Worm (Caenorhabditis elegans) whole organism, L3 larva: ENCODE results near the gene snpc-1.2.

ENCODE experiments used
- R02D3.7 ChIP-seq: fragments of 150-350 bp; optimal IDR thresholded peaks from 2 replicates; lab custom pipeline; 2014; ENCODE audit warnings: missing biosample characterization, missing genetic modification characterization
- ZK546.5 ChIP-seq: sonication (generic microtip); optimal IDR thresholded peaks from 2 replicates; lab custom pipeline; 2017; ENCODE audit warnings: missing biosample characterization, missing genetic modification characterization
- aly-2 ChIP-seq: fragments of 150-350 bp; optimal IDR thresholded peaks from 2 replicates; lab custom pipeline; 2014; ENCODE audit warnings: missing biosample characterization, missing genetic modification characterization
- ceh-16 ChIP-seq: sonication (generic microtip); optimal IDR thresholded peaks from 2 replicates; lab custom pipeline; 2017; ENCODE audit warnings: missing biosample characterization, missing genetic modification characterization
- ceh-28 ChIP-seq: fragments of 150-350 bp; optimal IDR thresholded peaks from 2 replicates; lab custom pipeline; 2014; ENCODE audit warnings: missing biosample characterization, missing genetic modification reagents, missing genetic modification characterization
- ceh-82 ChIP-seq: fragments of 150-350 bp; optimal IDR thresholded peaks from 2 replicates; lab custom pipeline; 2014; ENCODE audit warnings: missing biosample characterization, missing genetic modification characterization
- ceh-9 ChIP-seq: sonication (generic microtip); optimal IDR thresholded peaks from 2 replicates; lab custom pipeline; 2018; ENCODE audit warnings: missing biosample characterization, missing genetic modification characterization
- daf-12 ChIP-seq: fragments of 150-350 bp; optimal IDR thresholded peaks from 2 replicates; lab custom pipeline; 2014; ENCODE audit warnings: missing biosample characterization, missing genetic modification reagents, missing genetic modification characterization
- egl-5 ChIP-seq: fragments of 150-350 bp; optimal IDR thresholded peaks from 2 replicates; lab custom pipeline; 2017; ENCODE audit warnings: missing biosample characterization, missing genetic modification reagents, missing genetic modification characterization, inconsistent platforms
- elt-1 ChIP-seq: fragments of 150-350 bp; optimal IDR thresholded peaks from 2 replicates; lab custom pipeline; 2014; ENCODE audit warnings: missing biosample characterization, missing genetic modification characterization
- elt-2 ChIP-seq: sonication (generic microtip); optimal IDR thresholded peaks from 2 replicates; lab custom pipeline; 2016; ENCODE audit warnings: missing genetic modification reagents, mild to moderate bottlenecking, missing genetic modification characterization, missing compliant biosample characterization
- elt-3 ChIP-seq, 3 experiments: fragments of 150-350 bp in 1 of 3; sonication (generic microtip) in 2 of 3; optimal IDR thresholded peaks; 2 replicates in 2 of 3; 4 replicates in 1 of 3; lab custom pipeline; 2014 to 2017; ENCODE audit warnings: missing biosample characterization in 3 of 3, missing genetic modification characterization in 3 of 3
- fkh-10 ChIP-seq: sonication (generic microtip); optimal IDR thresholded peaks from 2 replicates; lab custom pipeline; 2017; ENCODE audit warnings: missing biosample characterization, missing genetic modification reagents, missing genetic modification characterization
- fkh-2 ChIP-seq: fragments of 150-350 bp; optimal IDR thresholded peaks from 2 replicates; lab custom pipeline; 2014; ENCODE audit warnings: missing biosample characterization, missing genetic modification reagents, missing genetic modification characterization
- hmg-11 ChIP-seq: sonication (generic microtip); optimal IDR thresholded peaks from 2 replicates; lab custom pipeline; 2016; ENCODE audit warnings: missing genetic modification characterization, missing compliant biosample characterization
- jun-1 ChIP-seq: fragments of 150-350 bp; optimal IDR thresholded peaks from 2 replicates; lab custom pipeline; 2014; ENCODE audit warnings: missing biosample characterization, missing genetic modification reagents, missing genetic modification characterization
- lin-15B ChIP-seq: fragments of 150-350 bp; optimal IDR thresholded peaks from 2 replicates; lab custom pipeline; 2014; ENCODE audit warnings: missing biosample characterization, missing genetic modification characterization
- lsy-12 ChIP-seq: sonication (generic microtip); optimal IDR thresholded peaks from 2 replicates; lab custom pipeline; 2016; ENCODE audit warnings: mild to moderate bottlenecking, missing genetic modification characterization, missing compliant biosample characterization
- mdl-1 ChIP-seq: fragments of 150-350 bp; optimal IDR thresholded peaks from 2 replicates; lab custom pipeline; 2014; ENCODE audit warnings: missing biosample characterization, missing genetic modification characterization
- mml-1 ChIP-seq: fragments of 150-350 bp; sonication (generic microtip); optimal IDR thresholded peaks from 3 replicates; lab custom pipeline; 2014; ENCODE audit warnings: missing biosample characterization, missing genetic modification characterization
- nfya-1 ChIP-seq: sonication (generic microtip); optimal IDR thresholded peaks from 2 replicates; lab custom pipeline; 2017; ENCODE audit warnings: missing genetic modification characterization, mild to moderate bottlenecking, missing compliant biosample characterization, antibody characterized with exemption, moderate library complexity; ENCODE audit not compliant: insufficient read depth
- nhr-11 ChIP-seq: fragments of 150-350 bp; optimal IDR thresholded peaks from 2 replicates; lab custom pipeline; 2014; ENCODE audit warnings: missing biosample characterization, missing genetic modification characterization
- nhr-12 ChIP-seq: fragments of 150-350 bp; optimal IDR thresholded peaks from 2 replicates; lab custom pipeline; 2014; ENCODE audit warnings: missing biosample characterization, missing genetic modification characterization
- nhr-23 ChIP-seq: fragments of 150-350 bp; optimal IDR thresholded peaks from 2 replicates; lab custom pipeline; 2014; ENCODE audit warnings: missing biosample characterization, missing genetic modification reagents, missing genetic modification characterization
- nhr-237 ChIP-seq: fragments of 150-350 bp; optimal IDR thresholded peaks from 2 replicates; lab custom pipeline; 2014; ENCODE audit warnings: missing biosample characterization, missing genetic modification characterization
- nhr-25 ChIP-seq: sonication (generic microtip); optimal IDR thresholded peaks from 2 replicates; lab custom pipeline; 2017; ENCODE audit warnings: missing biosample characterization, missing genetic modification characterization
- nhr-28 ChIP-seq: fragments of 150-350 bp; optimal IDR thresholded peaks from 2 replicates; lab custom pipeline; 2014; ENCODE audit warnings: missing biosample characterization, missing genetic modification characterization
- nhr-43 ChIP-seq: sonication (generic microtip); optimal IDR thresholded peaks from 2 replicates; lab custom pipeline; 2016; ENCODE audit warnings: mild to moderate bottlenecking, missing genetic modification characterization, missing compliant biosample characterization; ENCODE audit not compliant: poor library complexity, severe bottlenecking
- nhr-67 ChIP-seq: fragments of 150-350 bp; optimal IDR thresholded peaks from 2 replicates; lab custom pipeline; 2014; ENCODE audit warnings: missing biosample characterization, missing genetic modification characterization
- nhr-76 ChIP-seq: fragments of 150-350 bp; sonication (generic microtip); optimal IDR thresholded peaks from 5 replicates; lab custom pipeline; 2014; ENCODE audit warnings: missing biosample characterization, missing genetic modification characterization
- pha-4 ChIP-seq: fragments of 150-350 bp; optimal IDR thresholded peaks from 2 replicates; lab custom pipeline; 2014; ENCODE audit warnings: missing biosample characterization, missing genetic modification reagents, missing genetic modification characterization
- pqm-1 ChIP-seq: fragments of 150-350 bp; optimal IDR thresholded peaks from 2 replicates; lab custom pipeline; 2017; ENCODE audit warnings: missing biosample characterization, missing genetic modification characterization, inconsistent platforms
- sea-2 ChIP-seq: fragments of 150-350 bp; sonication (generic microtip); optimal IDR thresholded peaks from 4 replicates; lab custom pipeline; 2014; ENCODE audit warnings: missing biosample characterization, missing genetic modification reagents, missing genetic modification characterization
- skn-1 ChIP-seq: fragments of 150-350 bp; optimal IDR thresholded peaks from 2 replicates; lab custom pipeline; 2014; ENCODE audit warnings: missing biosample characterization, missing genetic modification characterization
- snpc-4 ChIP-seq: fragments of 150-350 bp; optimal IDR thresholded peaks from 2 replicates; lab custom pipeline; 2014; ENCODE audit warnings: missing biosample characterization, missing genetic modification characterization
- tbx-2 ChIP-seq: sonication (generic microtip); optimal IDR thresholded peaks from 2 replicates; lab custom pipeline; 2016; ENCODE audit warnings: mild to moderate bottlenecking, missing genetic modification characterization, missing compliant biosample characterization
- unc-39 ChIP-seq: sonication (generic microtip); optimal IDR thresholded peaks from 4 replicates; lab custom pipeline; 2017; ENCODE audit warnings: missing biosample characterization, missing genetic modification characterization
- unc-62 ChIP-seq: fragments of 150-350 bp; sonication (generic microtip); optimal IDR thresholded peaks from 4 replicates; lab custom pipeline; 2014; ENCODE audit warnings: missing biosample characterization, missing genetic modification reagents, missing genetic modification characterization
- zag-1 ChIP-seq: fragments of 150-350 bp; optimal IDR thresholded peaks from 2 replicates; lab custom pipeline; 2014; ENCODE audit warnings: missing biosample characterization, missing genetic modification characterization
- ztf-11 ChIP-seq: fragments of 150-350 bp; optimal IDR thresholded peaks from 2 replicates; lab custom pipeline; 2014; ENCODE audit warnings: missing biosample characterization, missing genetic modification characterization
- ztf-4 ChIP-seq: fragments of 150-350 bp; optimal IDR thresholded peaks from 2 replicates; lab custom pipeline; 2014; ENCODE audit warnings: missing biosample characterization, missing genetic modification characterization

snpc-1.2 gene

ce11 chrIII:13176876-13177275, 7.5 kb upstream of the snpc-1.2 start:
- TF ChIP-seq daf-12 (tag; lab: Kevin White, UChicago) (no peak), nfya-1 (tag; lab: Kevin White, UChicago) (peak; percentile 71)

ce11 chrIII:13173687-13174086, 4.3 kb upstream of the snpc-1.2 start:
- no peak for TF ChIP-seq nhr-11
- no peak for TF ChIP-seq ceh-9 (tag; lab: Kevin White, UChicago)
- no peak for TF ChIP-seq elt-2
- no peak for TF ChIP-seq mml-1 (tag; lab: Kevin White, UChicago)
- no peak for TF ChIP-seq zag-1 (tag; lab: Kevin White, UChicago)
- TF ChIP-seq nhr-76 = no peak
- no peak for TF ChIP-seq aly-2 (tag; lab: Kevin White, UChicago)
- no peak for TF ChIP-seq skn-1
- TF ChIP-seq unc-62 (GFP tag; lab: Kevin White, UChicago) = no peak
- no peak for TF ChIP-seq ceh-82
- TF ChIP-seq unc-39 (tag; lab: Kevin White, UChicago) = no peak
- TF ChIP-seq nhr-43 (tag; lab: Kevin White, UChicago) = no peak
- TF ChIP-seq elt-1 = no peak
- no peak for TF ChIP-seq snpc-4 (tag; lab: Kevin White, UChicago)
- no peak for TF ChIP-seq elt-3 (tag; optimal IDR thresholded peaks at IDR 0.05; lab: Kevin White, UChicago)
- no peak for TF ChIP-seq mdl-1
- TF ChIP-seq nhr-28 = no peak
- no peak for TF ChIP-seq ceh-28 (tag; lab: Kevin White, UChicago)
- TF ChIP-seq, all 47 proteins: peak for 0

- TF ChIP-seq nhr-28 (no peak), nhr-23 (tag; lab: Kevin White, UChicago) (no peak), egl-5 (no peak), lsy-12 (tag; lab: Kevin White, UChicago) (no peak), ZK546.5 (tag; lab: Kevin White, UChicago) (no peak), ztf-11 (tag; lab: Kevin White, UChicago) (no peak), zag-1 (tag; lab: Kevin White, UChicago) (no peak), nhr-11 (no peak), nhr-25 (tag; lab: Kevin White, UChicago) (no peak), pqm-1 (tag; lab: Kevin White, UChicago) (no peak), elt-1 (no peak), ztf-4 (no peak)
- TF ChIP-seq, all 47 proteins: peak for 0
Observed at ce11 chrIII:13164902-13165301, 4.4 kb downstream of the snpc-1.2 start.

- no peak for TF ChIP-seq ZK546.5 (tag; lab: Kevin White, UChicago)
- peak; percentile 10 for TF ChIP-seq lin-15B (tag; lab: Kevin White, UChicago)
Observed at ce11 chrIII:13160636-13161035, 8.7 kb downstream of the snpc-1.2 start.

ce11 chrIII:13153517-13153916, 15.8 kb downstream of the snpc-1.2 start, which contains the start of gene abce-1:
abce-1 (plus strand) TSS chrIII:13153817.
- no peak for TF ChIP-seq nhr-11
- TF ChIP-seq nhr-12 (tag; lab: Kevin White, UChicago) = no peak
- no peak for TF ChIP-seq pqm-1 (tag; lab: Kevin White, UChicago)
- TF ChIP-seq ZK546.5 (tag; lab: Kevin White, UChicago) = no peak
- no peak for TF ChIP-seq mml-1 (tag; lab: Kevin White, UChicago)
- TF ChIP-seq nhr-237 (tag; lab: Kevin White, UChicago) = no peak
- TF ChIP-seq R02D3.7 = no peak
- TF ChIP-seq lin-15B (tag; lab: Kevin White, UChicago) = no peak
- no peak for TF ChIP-seq snpc-4 (tag; lab: Kevin White, UChicago)
- TF ChIP-seq daf-12 (tag; lab: Kevin White, UChicago) = no peak

ce11 chrIII:13152697-13153391, 16.5 kb downstream of the snpc-1.2 start, which contains the start of gene Y39E4B.10:
Y39E4B.10 (minus strand) TSS chrIII:13152858.
- TF ChIP-seq mdl-1 (no peak), unc-39 (tag; lab: Kevin White, UChicago) (no peak), elt-3 (tag; optimal IDR thresholded peaks at IDR 0.05; lab: Kevin White, UChicago) (no peak), sea-2 (no peak), lin-15B (tag; lab: Kevin White, UChicago) (peak; percentile 77), fkh-2 (tag; lab: Kevin White, UChicago) (no peak), nhr-67 (tag; lab: Kevin White, UChicago) (no peak), fkh-10 (GFP tag; lab: Kevin White, UChicago) (no peak), elt-1 (no peak), ceh-16 (tag; lab: Kevin White, UChicago) (no peak), tbx-2 (tag; lab: Kevin White, UChicago) (no peak), zag-1 (tag; lab: Kevin White, UChicago) (no peak), snpc-4 (tag; lab: Kevin White, UChicago) (peak; percentile 17), nfya-1 (tag; lab: Kevin White, UChicago) (peak; percentile 59), jun-1 (no peak), pqm-1 (tag; lab: Kevin White, UChicago) (peak; percentile 10), nhr-23 (tag; lab: Kevin White, UChicago) (peak; percentile 14), elt-2 (peak; percentile 1), hmg-11 (tag; lab: Kevin White, UChicago) (peak; percentile 64), pha-4 (tag; lab: Kevin White, UChicago) (peak; percentile 44), nhr-237 (tag; lab: Kevin White, UChicago) (no peak)
